Worm (Caenorhabditis elegans) whole organism, L4 larva: Measurements from ENCODE around the gene str-85.

Experiments
- Y5F2A.4 ChIP-seq: fragments of 200-800 bp; sonication (Bioruptor generic); optimal IDR thresholded peaks from 2 replicates; lab custom pipeline; 2018; ENCODE audit warnings: mild to moderate bottlenecking, missing genetic modification characterization, missing compliant biosample characterization
- Y75B8A.6 ChIP-seq: fragments of 200-800 bp; sonication (Bioruptor generic); IDR thresholded peaks from 2 replicates; pipeline ENCODE4 v1.3.6; 2022; ENCODE audit warnings: missing genetic modification reagents, missing genetic modification characterization, missing compliant biosample characterization
- aha-1 ChIP-seq: fragments of 150-350 bp; peaks from one replicate; lab custom pipeline; 2014; ENCODE audit warnings: missing biosample characterization, missing genetic modification characterization
- ama-1 ChIP-seq: fragments of 150-350 bp; optimal IDR thresholded peaks from 2 replicates; lab custom pipeline; 2014; ENCODE audit warnings: inconsistent platforms, mixed read lengths
- ceh-20 ChIP-seq: fragments of 200-800 bp; sonication (Bioruptor generic); IDR thresholded peaks from 2 replicates; pipeline ENCODE4 v1.3.6; 2022; ENCODE audit warnings: missing genetic modification reagents, missing genetic modification characterization, missing compliant biosample characterization
- ceh-28 ChIP-seq: fragments of 150-350 bp; optimal IDR thresholded peaks from 2 replicates; lab custom pipeline; 2014; ENCODE audit warnings: missing biosample characterization, missing genetic modification reagents, missing genetic modification characterization
- daf-16 ChIP-seq, 3 experiments: sonication (generic microtip); optimal IDR thresholded peaks; 2 replicates each; lab custom pipeline; 2016 to 2017; ENCODE audit warnings: missing genetic modification characterization in 3 of 3, missing genetic modification reagents in 3 of 3, mild to moderate bottlenecking in 2 of 3, missing compliant biosample characterization in 2 of 3, missing biosample characterization in 1 of 3, moderate library complexity in 1 of 3
- dmd-6 ChIP-seq: fragments of 200-800 bp; sonication (Bioruptor generic); IDR thresholded peaks from 2 replicates; pipeline ENCODE4 v1.3.6; 2022; ENCODE audit warnings: missing genetic modification reagents, missing genetic modification characterization, missing compliant biosample characterization
- dpl-1 ChIP-seq: fragments of 150-350 bp; optimal IDR thresholded peaks from 2 replicates; lab custom pipeline; 2014; ENCODE audit warnings: missing biosample characterization, missing genetic modification reagents, missing genetic modification characterization
- egl-43 ChIP-seq: fragments of 200-800 bp; sonication (Bioruptor generic); IDR thresholded peaks from 2 replicates; pipeline ENCODE4 v1.3.6; 2022; ENCODE audit warnings: missing genetic modification reagents, missing genetic modification characterization, missing compliant biosample characterization
- hlh-11 ChIP-seq: fragments of 200-800 bp; sonication (Bioruptor generic); optimal IDR thresholded peaks from 2 replicates; lab custom pipeline; 2018; ENCODE audit warnings: mild to moderate bottlenecking, missing genetic modification characterization, missing compliant biosample characterization
- hlh-30 ChIP-seq: sonication (generic microtip); optimal IDR thresholded peaks from 2 replicates; lab custom pipeline; 2017; ENCODE audit warnings: antibody characterized with exemption, mild to moderate bottlenecking, missing genetic modification characterization, missing compliant biosample characterization; ENCODE audit not compliant: insufficient read depth
- jun-1 ChIP-seq: fragments of 150-350 bp; optimal IDR thresholded peaks from 2 replicates; lab custom pipeline; 2014; ENCODE audit warnings: missing biosample characterization, missing genetic modification reagents, missing genetic modification characterization
- lim-7 ChIP-seq: fragments of 200-800 bp; sonication (Bioruptor generic); IDR thresholded peaks from 2 replicates; pipeline ENCODE4 v1.3.6; 2022; ENCODE audit warnings: missing genetic modification characterization, missing compliant biosample characterization
- lin-15B ChIP-seq: fragments of 150-350 bp; sonication (generic microtip); optimal IDR thresholded peaks from 3 replicates; lab custom pipeline; 2014; ENCODE audit warnings: missing biosample characterization, missing genetic modification characterization
- lin-38 ChIP-seq: fragments of 200-800 bp; sonication (Bioruptor generic); IDR thresholded peaks from 2 replicates; pipeline ENCODE4 v1.3.6; 2022; ENCODE audit warnings: missing genetic modification reagents, missing genetic modification characterization, missing compliant biosample characterization
- lir-3 ChIP-seq: sonication (generic microtip); optimal IDR thresholded peaks from 2 replicates; lab custom pipeline; 2016; ENCODE audit warnings: mild to moderate bottlenecking, missing genetic modification characterization, missing compliant biosample characterization
- lsy-2 ChIP-seq, 2 experiments: fragments of 150-350 bp in 1 of 2; sonication (generic microtip) in 1 of 2; optimal IDR thresholded peaks; 2 replicates each; lab custom pipeline; 2014 to 2017; ENCODE audit warnings: missing biosample characterization in 2 of 2, missing genetic modification characterization in 2 of 2
- madf-5 ChIP-seq, 2 experiments: fragments of 200-800 bp; sonication (Bioruptor generic); IDR thresholded peaks; 2 replicates each; pipeline ENCODE4 v1.3.6; 2022; ENCODE audit warnings: missing compliant biosample characterization in 2 of 2, missing genetic modification characterization in 2 of 2
- mdl-1 ChIP-seq, 2 experiments: fragments of 150-350 bp in 1 of 2; sonication (generic microtip) in 1 of 2; optimal IDR thresholded peaks; 2 replicates each; lab custom pipeline; 2014 to 2017; ENCODE audit warnings: missing biosample characterization in 2 of 2, missing genetic modification characterization in 2 of 2
- mep-1 ChIP-seq: fragments of 150-350 bp; sonication (generic microtip); optimal IDR thresholded peaks from 3 replicates; lab custom pipeline; 2014; ENCODE audit warnings: missing biosample characterization, missing genetic modification characterization
- mes-2 ChIP-seq: sonication (generic microtip); optimal IDR thresholded peaks from 2 replicates; lab custom pipeline; 2016; ENCODE audit warnings: missing genotype, mild to moderate bottlenecking, missing genetic modification characterization, missing compliant biosample characterization; ENCODE audit not compliant: poor library complexity, severe bottlenecking
- mxl-3 ChIP-seq: fragments of 200-800 bp; sonication (Bioruptor generic); optimal IDR thresholded peaks from 2 replicates; lab custom pipeline; 2018; ENCODE audit warnings: mild to moderate bottlenecking, missing genetic modification characterization, missing compliant biosample characterization
- nhr-10 ChIP-seq: fragments of 150-350 bp; optimal IDR thresholded peaks from 2 replicates; lab custom pipeline; 2014; ENCODE audit warnings: missing biosample characterization, missing genetic modification characterization
- nhr-102 ChIP-seq: sonication (generic microtip); optimal IDR thresholded peaks from 2 replicates; lab custom pipeline; 2016; ENCODE audit warnings: mild to moderate bottlenecking, missing genetic modification characterization, moderate library complexity, missing compliant biosample characterization
- nhr-11 ChIP-seq: fragments of 150-350 bp; optimal IDR thresholded peaks from 2 replicates; lab custom pipeline; 2014; ENCODE audit warnings: missing biosample characterization, missing genetic modification characterization
- nhr-111 ChIP-seq: fragments of 200-800 bp; sonication (Bioruptor generic); optimal IDR thresholded peaks from 2 replicates; lab custom pipeline; 2018; ENCODE audit warnings: mild to moderate bottlenecking, missing genetic modification characterization, missing compliant biosample characterization
- nhr-28 ChIP-seq: fragments of 150-350 bp; optimal IDR thresholded peaks from 2 replicates; lab custom pipeline; 2014; ENCODE audit warnings: missing biosample characterization, missing genetic modification characterization
- nhr-41 ChIP-seq: fragments of 200-800 bp; sonication (Bioruptor generic); IDR thresholded peaks from 2 replicates; pipeline ENCODE4 v1.3.6; 2022; ENCODE audit warnings: missing genetic modification reagents, missing genetic modification characterization, missing compliant biosample characterization
- nhr-42 ChIP-seq: fragments of 200-800 bp; sonication (Bioruptor generic); IDR thresholded peaks from 2 replicates; pipeline ENCODE4 v1.3.6; 2022; ENCODE audit warnings: missing genetic modification characterization, missing compliant biosample characterization
- nhr-77 ChIP-seq: fragments of 150-350 bp; optimal IDR thresholded peaks from 2 replicates; lab custom pipeline; 2014; ENCODE audit warnings: missing biosample characterization, missing genetic modification characterization
- pha-4 ChIP-seq, 2 experiments: fragments of 150-350 bp in 1 of 2; fragments of 200-800 bp in 1 of 2; sonication (Bioruptor generic) in 1 of 2; IDR thresholded peaks in 1 of 2; optimal IDR thresholded peaks in 1 of 2; 2 replicates each; pipeline versions ENCODE4 v1.3.6 to Lab custom; 2014 to 2022; ENCODE audit warnings: missing genetic modification characterization in 2 of 2, missing genetic modification reagents in 2 of 2, missing biosample characterization in 1 of 2, missing compliant biosample characterization in 1 of 2
- pqm-1 ChIP-seq: sonication (generic microtip); optimal IDR thresholded peaks from 2 replicates; lab custom pipeline; 2017; ENCODE audit warnings: missing biosample characterization, missing genetic modification characterization
- snpc-4 ChIP-seq: fragments of 150-350 bp; optimal IDR thresholded peaks from 2 replicates; lab custom pipeline; 2014; ENCODE audit warnings: missing biosample characterization, missing genetic modification characterization
- spr-1 ChIP-seq: sonication (generic microtip); optimal IDR thresholded peaks from 2 replicates; lab custom pipeline; 2016; ENCODE audit warnings: mild to moderate bottlenecking, missing genetic modification characterization, missing compliant biosample characterization
- tag-97 ChIP-seq: fragments of 200-800 bp; sonication (Bioruptor generic); IDR thresholded peaks from 2 replicates; pipeline ENCODE4 v1.3.6; 2022; ENCODE audit warnings: missing genetic modification characterization, missing compliant biosample characterization
- tra-1 ChIP-seq: fragments of 200-800 bp; sonication (Bioruptor generic); IDR thresholded peaks from 2 replicates; pipeline ENCODE4 v1.3.6; 2022; ENCODE audit warnings: missing genetic modification reagents, missing genetic modification characterization, missing compliant biosample characterization
- unc-62 ChIP-seq, 3 experiments: fragments of 150-350 bp in 1 of 3; sonication (generic microtip); optimal IDR thresholded peaks in 2 of 3; peaks in 1 of 3; 1 replicate in 1 of 3; 2 replicates in 2 of 3; lab custom pipeline; 2014 to 2017; ENCODE audit warnings: missing biosample characterization in 3 of 3, missing genetic modification characterization in 3 of 3, missing genetic modification reagents in 3 of 3, missing genotype in 1 of 3
- zfp-3 ChIP-seq: fragments of 200-800 bp; sonication (Bioruptor generic); conservative IDR thresholded peaks from 2 replicates; pipeline ENCODE4 v1.3.6; 2022; ENCODE audit warnings: missing genetic modification reagents, missing genetic modification characterization, missing compliant biosample characterization

The str-85 gene

ce11 chrV:8936184-8936589, 49.5 kb downstream of the str-85 start, which contains the start of gene unc-23 (continued):
- no peak for TF ChIP-seq ceh-28 (tag; lab: Kevin White, UChicago)
- TF ChIP-seq pha-4 (GFP tag; IDR thresholded peaks at IDR 0.05; lab: Robert Waterston, UW): peak; percentile 91
- TF ChIP-seq pha-4 (tag; optimal IDR thresholded peaks at IDR 0.05; lab: Kevin White, UChicago): no peak
- TF ChIP-seq nhr-11 (tag; lab: Kevin White, UChicago): peak; percentile 88
- no peak for TF ChIP-seq lir-3 (tag; lab: Kevin White, UChicago)
- peak; percentile 73 for TF ChIP-seq nhr-77 (tag; lab: Kevin White, UChicago)
- TF ChIP-seq mxl-3 (GFP tag; lab: Kevin White, UChicago): peak; percentile 54
- peak; percentile 76; the same call in 1 of the 2 replicates for TF ChIP-seq ceh-20 (GFP tag; lab: Robert Waterston, UW)
- TF ChIP-seq tra-1: peak; percentile 86
- TF ChIP-seq lin-15B (tag; lab: Kevin White, UChicago): no peak
- TF ChIP-seq egl-43 (GFP tag; lab: Robert Waterston, UW): no peak
- TF ChIP-seq mes-2: peak; percentile 54
- no peak for TF ChIP-seq tag-97 (GFP tag; lab: Robert Waterston, UW)
- TF ChIP-seq aha-1 (tag; lab: Kevin White, UChicago): peak; percentile 86
- TF ChIP-seq hlh-11: peak; percentile 97
- TF ChIP-seq madf-5 (GFP tag; IDR thresholded peaks at IDR 0.05; lab: Robert Waterston, UW): 0 out of 4 replicates have a peak, but pooled peaks of 1 of the 2 experiments have one; percentile 65
- TF ChIP-seq nhr-42 (GFP tag; lab: Robert Waterston, UW): peak; percentile 77; the same call in 1 of the 2 replicates
- peak; percentile 72 for TF ChIP-seq hlh-30 (tag; lab: Kevin White, UChicago)
- peak; percentile 76 for TF ChIP-seq spr-1
- TF ChIP-seq nhr-10 (tag; lab: Kevin White, UChicago): peak; percentile 77
- peak; percentile 93 for TF ChIP-seq zfp-3 (GFP tag; lab: Robert Waterston, UW)
- peak in 1 of 2 experiments; percentile 80 for TF ChIP-seq mdl-1 (tag; optimal IDR thresholded peaks at IDR 0.05; lab: Kevin White, UChicago)
- peak; percentile 83 for TF ChIP-seq nhr-102 (tag; lab: Kevin White, UChicago)

ce11 chrV:8935104-8935503, 50.5 kb downstream of the str-85 start:
- TF ChIP-seq aha-1 (tag; lab: Kevin White, UChicago): peak; percentile 55
- no peak for TF ChIP-seq dpl-1 (GFP tag; lab: Kevin White, UChicago)
- TF ChIP-seq nhr-41 (GFP tag; lab: Robert Waterston, UW): no peak
- TF ChIP-seq daf-16 (GFP tag; optimal IDR thresholded peaks at IDR 0.05; lab: Kevin White, UChicago): no peak
- TF ChIP-seq daf-16 (tag; optimal IDR thresholded peaks at IDR 0.05; lab: Kevin White, UChicago): no peak
- no peak for TF ChIP-seq mdl-1 (tag; optimal IDR thresholded peaks at IDR 0.05; lab: Kevin White, UChicago)
- TF ChIP-seq jun-1 (tag; lab: Kevin White, UChicago): no peak
- no peak for TF ChIP-seq madf-5 (GFP tag; IDR thresholded peaks at IDR 0.05; lab: Robert Waterston, UW)
- TF ChIP-seq hlh-30 (tag; lab: Kevin White, UChicago): peak; percentile 73
- TF ChIP-seq lsy-2 (tag; optimal IDR thresholded peaks at IDR 0.05; lab: Kevin White, UChicago): no peak
- TF ChIP-seq Y5F2A.4 (GFP tag; lab: Kevin White, UChicago): no peak
- peak; percentile 57 for TF ChIP-seq pqm-1 (tag; lab: Kevin White, UChicago)
- no peak for TF ChIP-seq nhr-111 (GFP tag; lab: Kevin White, UChicago)
- TF ChIP-seq mxl-3 (GFP tag; lab: Kevin White, UChicago): peak; percentile 23
- no peak for TF ChIP-seq lin-15B (tag; lab: Kevin White, UChicago)
- TF ChIP-seq dmd-6: peak; percentile 24; the same call in 1 of the 2 replicates
- TF ChIP-seq unc-62 (GFP tag; optimal IDR thresholded peaks at IDR 0.05 in 1 of 2; lab: Kevin White, UChicago): peak in 1 of 2 experiments; percentile 75
- no peak for TF ChIP-seq unc-62 (tag; optimal IDR thresholded peaks at IDR 0.05; lab: Kevin White, UChicago)
- TF ChIP-seq lim-7 (GFP tag; lab: Robert Waterston, UW): no peak
- TF ChIP-seq ama-1 (lab: Kevin White, UChicago): peak; percentile 56
- TF ChIP-seq lin-38: 0 out of 2 replicates have a peak, but pooled peaks have one; percentile 4
- TF ChIP-seq hlh-11: peak; percentile 67
- no peak for TF ChIP-seq Y75B8A.6 (GFP tag; lab: Robert Waterston, UW)
- no peak for TF ChIP-seq nhr-10 (tag; lab: Kevin White, UChicago)
- peak; percentile 26 for TF ChIP-seq mes-2
- TF ChIP-seq mep-1: peak; percentile 56
- TF ChIP-seq nhr-28: peak; percentile 73
- TF ChIP-seq snpc-4 (tag; lab: Kevin White, UChicago): no peak
- TF ChIP-seq, all 104 proteins: peak for 12
